Worm (Caenorhabditis elegans) whole organism, midembryonic: ENCODE measurements around the gene rsf-1.

ENCODE experiments used
- cog-1 ChIP-seq: sonication (generic microtip); optimal IDR thresholded peaks from 2 replicates; lab custom pipeline; 2016; ENCODE audit warnings: missing genetic modification characterization, missing compliant biosample characterization
- med-1 ChIP-seq: sonication (generic microtip); optimal IDR thresholded peaks from 2 replicates; lab custom pipeline; 2017; ENCODE audit warnings: missing genetic modification characterization, mild to moderate bottlenecking, missing compliant biosample characterization, antibody characterized with exemption, missing genetic modification reagents; ENCODE audit not compliant: insufficient read depth
- tab-1 ChIP-seq: fragments of 200-800 bp; sonication (Bioruptor generic); IDR thresholded peaks from 2 replicates; pipeline ENCODE4 v1.3.6; 2022; ENCODE audit warnings: missing genetic modification characterization, missing compliant biosample characterization

- TF ChIP-seq med-1 (no peak), tab-1 (GFP tag; lab: Robert Waterston, UW) (no peak), cog-1 (tag; lab: Kevin White, UChicago) (no peak)
Measured at ce11 chrII:11333846-11334638, 27.8 kb downstream of the rsf-1 start.
